Worm (Caenorhabditis elegans): ENCODE data around the gene nhr-95.

Gene nhr-95

ce11 chrV:19090885-19091284 lies 8.4 kb upstream of the nhr-95 start:
- TF ChIP-seq skn-1 (tag; optimal IDR thresholded peaks at IDR 0.05) (no peak), unc-62 (GFP tag; optimal IDR thresholded peaks at IDR 0.05) (no peak), alr-1 (tag; optimal IDR thresholded peaks at IDR 0.05) (no peak), nhr-237 (tag; optimal IDR thresholded peaks at IDR 0.05) (no peak), aly-2 (tag; optimal IDR thresholded peaks at IDR 0.05) (no peak), nhr-129 (tag; optimal IDR thresholded peaks at IDR 0.05) (no peak)

ce11 chrV:19087426-19087825 lies 5.0 kb upstream of the nhr-95 start, which contains the start of gene nhr-145:
nhr-145 (plus strand) TSS chrV:19087723.
- TF ChIP-seq ztf-11 (tag; optimal IDR thresholded peaks at IDR 0.05) (no peak), ceh-82 (tag; optimal IDR thresholded peaks at IDR 0.05) (no peak)

DNA sequence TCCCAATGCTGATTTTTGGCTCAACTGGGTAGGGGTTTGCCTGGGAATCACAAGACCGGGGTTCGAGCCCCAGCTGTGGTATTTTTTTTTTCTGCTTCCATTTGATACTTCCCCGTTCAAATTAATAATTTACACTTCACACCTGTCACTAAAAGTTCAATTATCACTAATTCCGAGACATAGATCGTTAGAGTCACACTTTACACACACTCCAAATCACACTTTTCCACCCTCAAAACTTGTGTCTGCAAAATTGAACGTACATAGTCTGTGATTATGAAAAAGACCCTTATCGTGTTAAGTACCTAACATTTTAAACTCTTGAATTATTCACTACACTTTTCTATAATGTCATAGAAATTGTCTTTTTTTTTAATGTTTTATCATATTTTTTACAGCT lies 1.3 kb upstream of the nhr-95 start:
- TF ChIP-seq nhr-77 (tag; optimal IDR thresholded peaks at IDR 0.05) (no peak), unc-39 (tag; optimal IDR thresholded peaks at IDR 0.05) (no peak), ZK546.5 (tag; optimal IDR thresholded peaks at IDR 0.05) (no peak), nhr-10 (tag; optimal IDR thresholded peaks at IDR 0.05) (no peak), mdl-1 (tag; optimal IDR thresholded peaks at IDR 0.05) (no peak), sem-4 (tag; optimal IDR thresholded peaks at IDR 0.05) (no peak), lin-13 (GFP tag; optimal IDR thresholded peaks at IDR 0.05) (no peak), alr-1 (tag; optimal IDR thresholded peaks at IDR 0.05) (no peak), nhr-23 (tag; optimal IDR thresholded peaks at IDR 0.05) (no peak), nhr-6 (tag; optimal IDR thresholded peaks at IDR 0.05) (no peak), zag-1 (tag; optimal IDR thresholded peaks at IDR 0.05) (no peak), F13H6.1 (tag; optimal IDR thresholded peaks at IDR 0.05) (no peak), nhr-11 (tag; optimal IDR thresholded peaks at IDR 0.05) (no peak), Y55F3AM.14 (GFP tag; optimal IDR thresholded peaks at IDR 0.05) (no peak)

DNA sequence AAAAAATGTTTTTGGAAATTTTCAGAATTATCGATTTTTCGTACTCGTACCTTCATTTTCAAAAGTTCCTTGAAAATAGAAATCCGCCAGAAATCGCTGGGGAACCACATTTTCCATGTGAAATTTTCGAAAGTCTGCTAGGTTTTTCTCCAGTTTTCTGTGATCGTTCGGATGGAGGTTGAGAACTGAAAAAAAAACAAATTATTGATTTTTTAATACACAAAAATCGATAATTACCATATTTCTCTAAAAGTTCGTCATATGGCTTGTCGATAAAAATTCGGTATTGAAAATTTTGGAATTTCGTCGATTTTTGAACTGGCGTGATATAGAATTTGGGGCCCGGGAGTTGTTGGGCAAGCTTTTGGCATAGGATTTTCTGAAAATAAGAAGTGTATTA lies 5.6 kb downstream of the nhr-95 start:
- no peak for TF ChIP-seq R02D3.7 (tag; optimal IDR thresholded peaks at IDR 0.05)
- TF ChIP-seq ceh-16 (tag; optimal IDR thresholded peaks at IDR 0.05) = no peak

DNA sequence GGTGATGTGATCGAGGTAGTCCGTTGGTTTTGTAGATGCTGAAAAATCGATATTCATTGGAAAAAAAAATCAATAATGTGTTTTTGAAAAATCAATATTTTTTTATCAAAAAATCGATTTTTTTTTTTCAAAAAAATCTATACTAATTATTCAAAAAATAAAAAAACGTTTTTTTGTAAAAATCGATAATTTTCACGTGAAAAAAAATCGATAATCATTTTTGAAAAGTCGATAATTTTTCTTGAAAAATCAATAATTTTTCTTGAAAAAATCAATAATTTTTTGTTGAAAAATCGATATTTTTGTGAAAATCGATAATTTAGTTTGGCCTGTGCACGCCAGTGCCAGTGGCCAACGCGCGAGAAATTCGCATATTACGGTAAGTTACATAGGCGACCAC lies 9.3 kb downstream of the nhr-95 start:
- no peak for TF ChIP-seq ztf-4 (tag; optimal IDR thresholded peaks at IDR 0.05)
- no peak for TF ChIP-seq nhr-6 (tag; optimal IDR thresholded peaks at IDR 0.05)
- no peak for TF ChIP-seq nhr-11 (tag; optimal IDR thresholded peaks at IDR 0.05)
- TF ChIP-seq F13H6.1 (tag; optimal IDR thresholded peaks at IDR 0.05) = no peak
- TF ChIP-seq unc-62 (GFP tag; optimal IDR thresholded peaks at IDR 0.05) = no peak
- TF ChIP-seq nhr-237 (tag; optimal IDR thresholded peaks at IDR 0.05) = no peak
- no peak for TF ChIP-seq ama-1 (optimal IDR thresholded peaks at IDR 0.05)
- no peak for TF ChIP-seq nhr-129 (tag; optimal IDR thresholded peaks at IDR 0.05)
- TF ChIP-seq dmd-4 (tag; optimal IDR thresholded peaks at IDR 0.05) = no peak
- no peak for TF ChIP-seq nhr-23 (tag; optimal IDR thresholded peaks at IDR 0.05)

- TF ChIP-seq ceh-82 (tag; optimal IDR thresholded peaks at IDR 0.05) (no peak), unc-39 (tag; optimal IDR thresholded peaks at IDR 0.05) (no peak), lsy-2 (tag; optimal IDR thresholded peaks at IDR 0.05) (no peak), ztf-1 (GFP tag; conservative IDR thresholded peaks at IDR 0.05) (no peak), skn-1 (tag; optimal IDR thresholded peaks at IDR 0.05) (no peak), mbf-1 (tag; optimal IDR thresholded peaks at IDR 0.05) (no peak), ama-1 (optimal IDR thresholded peaks at IDR 0.05) (no peak), nhr-77 (tag; optimal IDR thresholded peaks at IDR 0.05) (no peak), gmeb-1 (tag; optimal IDR thresholded peaks at IDR 0.05) (no peak), nhr-237 (tag; optimal IDR thresholded peaks at IDR 0.05) (no peak), sma-9 (GFP tag; optimal IDR thresholded peaks at IDR 0.05) (no peak), sma-9 (tag; optimal IDR thresholded peaks at IDR 0.05) (no peak), sma-3 (GFP tag; optimal IDR thresholded peaks at IDR 0.05) (no peak), ceh-16 (tag; optimal IDR thresholded peaks at IDR 0.05) (no peak), nhr-25 (tag; optimal IDR thresholded peaks at IDR 0.05) (no peak), ZK546.5 (tag; optimal IDR thresholded peaks at IDR 0.05) (no peak), nhr-21 (tag; optimal IDR thresholded peaks at IDR 0.05) (no peak), aly-2 (tag; optimal IDR thresholded peaks at IDR 0.05) (no peak), Y55F3AM.14 (GFP tag; optimal IDR thresholded peaks at IDR 0.05) (no peak), lin-13 (GFP tag; optimal IDR thresholded peaks at IDR 0.05) (no peak), egl-27 (tag; optimal IDR thresholded peaks at IDR 0.05) (no peak)
Observed at ce11 chrV:19068888-19069287, 13.6 kb downstream of the nhr-95 start.

Measured in whole organism, L2 larva.